Worm (Caenorhabditis elegans): Measurements from ENCODE around the gene W08E12.2.

The W08E12.2 gene

DNA sequence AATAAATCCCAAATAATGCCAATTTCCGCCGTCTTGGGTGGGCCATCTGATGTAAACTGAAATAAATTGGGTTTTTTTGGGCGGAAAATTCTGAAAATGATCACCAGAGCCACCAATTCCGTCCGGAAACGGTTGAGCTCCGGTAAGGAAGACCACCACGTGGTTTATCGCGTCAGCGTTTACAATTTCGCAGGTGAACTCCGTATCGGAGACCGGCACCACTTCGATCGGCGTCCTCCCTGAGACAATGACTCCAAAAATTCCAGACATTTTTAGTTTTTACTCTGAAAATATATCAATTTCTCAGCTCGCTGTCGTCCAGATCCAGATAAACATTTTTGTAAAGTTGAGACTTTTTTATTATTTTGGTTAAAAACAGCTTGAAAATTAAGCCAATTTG is 30.9 kb downstream of the W08E12.2 start, which contains the start of gene F42A6.6 (continued):
- 0 out of 2 replicates have a peak, but pooled peaks have one; percentile 39 for TF ChIP-seq hmg-20 (GFP tag; IDR thresholded peaks at IDR 0.05)
- TF ChIP-seq nhr-179 (tag; optimal IDR thresholded peaks at IDR 0.05): peak; percentile 14
- peak; percentile 75 for TF ChIP-seq rcor-1 (GFP tag; IDR thresholded peaks at IDR 0.05)
- TF ChIP-seq nhr-120 (GFP tag; IDR thresholded peaks at IDR 0.05): 0 out of 2 replicates have a peak, but pooled peaks have one; percentile 79
- peak; percentile 83; the same call in 1 of the 2 replicates for TF ChIP-seq Y56A3A.18 (GFP tag; IDR thresholded peaks at IDR 0.05)
- TF ChIP-seq nfya-1 (tag; optimal IDR thresholded peaks at IDR 0.05; ENCODE audit: borderline replicate concordance, insufficient read depth): no peak
- no peak for TF ChIP-seq ceh-40 (GFP tag; IDR thresholded peaks at IDR 0.05)
- TF ChIP-seq hrde-1 (tag; optimal IDR thresholded peaks at IDR 0.05; ENCODE audit: borderline replicate concordance): peak; percentile 92
- peak; percentile 31 for TF ChIP-seq B0261.1 (tag; optimal IDR thresholded peaks at IDR 0.05)
- TF ChIP-seq ztf-26 (tag; optimal IDR thresholded peaks at IDR 0.05): peak; percentile 25
- peak; percentile 67 for TF ChIP-seq mcd-1 (GFP tag; IDR thresholded peaks at IDR 0.05)
- TF ChIP-seq F52B5.7 (tag; optimal IDR thresholded peaks at IDR 0.05): peak; percentile 93
- TF ChIP-seq sea-2 (GFP tag; IDR thresholded peaks at IDR 0.05): no peak
- peak; percentile 78 for TF ChIP-seq unc-130 (GFP tag; optimal IDR thresholded peaks at IDR 0.05)
- peak; percentile 87 for TF ChIP-seq fkh-3 (tag; optimal IDR thresholded peaks at IDR 0.05)
- TF ChIP-seq hlh-26 (GFP tag; conservative IDR thresholded peaks at IDR 0.05): no peak
- peak; percentile 42 for TF ChIP-seq attf-5 (GFP tag; optimal IDR thresholded peaks at IDR 0.05)
- TF ChIP-seq nhr-80 (tag; optimal IDR thresholded peaks at IDR 0.05): no peak
- peak; percentile 51 for TF ChIP-seq K12H6.12 (tag; optimal IDR thresholded peaks at IDR 0.05)
- TF ChIP-seq ztf-6 (GFP tag; IDR thresholded peaks at IDR 0.05): peak; percentile 52; the same call in 1 of the 2 replicates
- TF ChIP-seq rpc-1 (optimal IDR thresholded peaks at IDR 0.05): no peak
- TF ChIP-seq rpc-1 (tag; optimal IDR thresholded peaks at IDR 0.05): peak; percentile 10
- no peak for TF ChIP-seq B0019.2 (GFP tag; conservative IDR thresholded peaks at IDR 0.05)
- peak; percentile 87 for TF ChIP-seq repo-1 (tag; optimal IDR thresholded peaks at IDR 0.05)
- TF ChIP-seq ztf-18 (tag; optimal IDR thresholded peaks at IDR 0.05): peak; percentile 37
- TF ChIP-seq sdz-38 (tag; optimal IDR thresholded peaks at IDR 0.05): no peak
- TF ChIP-seq F33H1.4 (GFP tag; IDR thresholded peaks at IDR 0.05): peak; percentile 67
- no peak for TF ChIP-seq Y67H2A.10 (GFP tag; conservative IDR thresholded peaks at IDR 0.05)
- peak; percentile 77 for TF ChIP-seq die-1 (tag; optimal IDR thresholded peaks at IDR 0.05)
- TF ChIP-seq ets-4 (GFP tag; optimal IDR thresholded peaks at IDR 0.05): peak; percentile 22
- peak; percentile 40 for TF ChIP-seq nhr-90 (tag; optimal IDR thresholded peaks at IDR 0.05)
- no peak for TF ChIP-seq madf-10 (tag; optimal IDR thresholded peaks at IDR 0.05)
- no peak for TF ChIP-seq bed-2 (GFP tag; IDR thresholded peaks at IDR 0.05)
- TF ChIP-seq D2030.7 (GFP tag; IDR thresholded peaks at IDR 0.05): peak; percentile 20; the same call in 1 of the 2 replicates
- TF ChIP-seq ztf-28 (GFP tag; IDR thresholded peaks at IDR 0.05): 0 out of 2 replicates have a peak, but pooled peaks have one; percentile 42
- peak; percentile 41 for TF ChIP-seq mel-28 (tag; optimal IDR thresholded peaks at IDR 0.05; ENCODE audit: borderline replicate concordance)
- TF ChIP-seq F55B11.4 (tag; optimal IDR thresholded peaks at IDR 0.05; ENCODE audit: borderline replicate concordance, insufficient read depth): no peak
- TF ChIP-seq tbx-9 (tag; optimal IDR thresholded peaks at IDR 0.05; ENCODE audit: borderline replicate concordance): peak; percentile 15
- peak; percentile 32 for TF ChIP-seq xnd-1 (tag; optimal IDR thresholded peaks at IDR 0.05)
- TF ChIP-seq C17E4.6 (GFP tag; IDR thresholded peaks at IDR 0.05): peak; percentile 88; the same call in 1 of the 2 replicates
- TF ChIP-seq T26A5.8 (tag; optimal IDR thresholded peaks at IDR 0.05): peak; percentile 94
- TF ChIP-seq B0035.1 (tag; optimal IDR thresholded peaks at IDR 0.05): peak; percentile 57
- TF ChIP-seq somi-1 (GFP tag; optimal IDR thresholded peaks at IDR 0.05): peak; percentile 72
- peak; percentile 92 for TF ChIP-seq ceh-79 (tag; optimal IDR thresholded peaks at IDR 0.05)
- TF ChIP-seq mes-4 (tag; optimal IDR thresholded peaks at IDR 0.05): peak; percentile 26
- TF ChIP-seq sptf-2 (GFP tag; optimal IDR thresholded peaks at IDR 0.05): no peak
- 0 out of 2 replicates have a peak, but pooled peaks have one; percentile 5 for TF ChIP-seq egl-18 (GFP tag; IDR thresholded peaks at IDR 0.05)
- peak; percentile 86 for TF ChIP-seq attf-6 (GFP tag; IDR thresholded peaks at IDR 0.05)
- TF ChIP-seq atf-7 (tag; optimal IDR thresholded peaks at IDR 0.05): peak; percentile 78
- TF ChIP-seq F57C9.4 (tag; optimal IDR thresholded peaks at IDR 0.05): peak; percentile 66

Data from whole organism, young adult.